Worm (Caenorhabditis elegans) whole organism, midembryonic: Measurements from ENCODE around the gene praf-3.

Experiments
- T22C8.4 ChIP-seq: fragments of 200-800 bp; sonication (Bioruptor generic); IDR thresholded peaks from 2 replicates; pipeline ENCODE4 v1.3.6; 2022; ENCODE audit warnings: missing genetic modification characterization, missing compliant biosample characterization
- cog-1 ChIP-seq: sonication (generic microtip); optimal IDR thresholded peaks from 2 replicates; lab custom pipeline; 2016; ENCODE audit warnings: missing genetic modification characterization, missing compliant biosample characterization
- flt-1 ChIP-seq: fragments of 200-800 bp; sonication (Bioruptor generic); IDR thresholded peaks from 2 replicates; pipeline ENCODE4 v1.3.6; 2022; ENCODE audit warnings: missing genetic modification characterization, missing compliant biosample characterization
- klf-2 ChIP-seq: fragments of 200-800 bp; sonication (Bioruptor generic); conservative IDR thresholded peaks from 2 replicates; pipeline ENCODE4 v1.3.6; 2022; ENCODE audit warnings: missing genetic modification reagents, missing genetic modification characterization, missing compliant biosample characterization
- med-1 ChIP-seq: sonication (generic microtip); optimal IDR thresholded peaks from 2 replicates; lab custom pipeline; 2017; ENCODE audit warnings: missing genetic modification characterization, mild to moderate bottlenecking, missing compliant biosample characterization, antibody characterized with exemption, missing genetic modification reagents; ENCODE audit not compliant: insufficient read depth
- ref-1 ChIP-seq: fragments of 200-800 bp; sonication (Bioruptor generic); conservative IDR thresholded peaks from 2 replicates; pipeline ENCODE4 v1.3.6; 2022; ENCODE audit warnings: missing genetic modification reagents, missing genetic modification characterization, missing compliant biosample characterization
- tab-1 ChIP-seq: fragments of 200-800 bp; sonication (Bioruptor generic); IDR thresholded peaks from 2 replicates; pipeline ENCODE4 v1.3.6; 2022; ENCODE audit warnings: missing genetic modification characterization, missing compliant biosample characterization
- ztf-23 ChIP-seq: fragments of 200-800 bp; sonication (Bioruptor generic); IDR thresholded peaks from 2 replicates; pipeline ENCODE4 v1.3.6; 2022; ENCODE audit warnings: missing genetic modification reagents, missing genetic modification characterization, missing compliant biosample characterization
- ztf-29 ChIP-seq: fragments of 200-800 bp; sonication (Bioruptor generic); IDR thresholded peaks from 2 replicates; pipeline ENCODE4 v1.3.6; 2022; ENCODE audit warnings: missing genetic modification reagents, missing genetic modification characterization, missing compliant biosample characterization

DNA sequence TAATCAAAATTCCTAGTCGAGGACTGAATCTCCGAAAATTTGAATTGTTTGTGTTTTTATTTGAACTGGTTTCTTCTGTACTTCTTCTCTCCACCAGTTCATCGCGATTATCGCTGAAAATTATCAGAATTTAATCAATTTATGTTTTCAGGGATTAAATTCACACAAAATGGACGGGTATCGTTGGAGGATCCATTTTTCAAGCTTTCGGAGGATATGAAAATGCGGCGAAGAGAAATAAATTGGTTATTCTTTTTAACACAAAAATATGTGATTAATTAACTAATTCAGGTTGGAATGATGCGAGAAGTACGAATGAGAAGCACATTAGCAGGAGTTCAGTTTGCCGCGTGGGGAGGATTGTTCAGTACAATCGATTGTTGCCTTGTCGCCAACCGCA lies 16.6 kb downstream of the praf-3 start, which contains the start of gene timm-17B.2:
- TF ChIP-seq ztf-29 (no peak), tab-1 (GFP tag; lab: Robert Waterston, UW) (no peak), T22C8.4 (GFP tag; lab: Robert Waterston, UW) (no peak), klf-2 (GFP tag; lab: Robert Waterston, UW) (no peak), ztf-23 (GFP tag; lab: Robert Waterston, UW) (no peak), cog-1 (tag; lab: Kevin White, UChicago) (no peak), flt-1 (GFP tag; lab: Robert Waterston, UW) (no peak), med-1 (GFP tag; lab: Kevin White, UChicago) (no peak), ref-1 (GFP tag; lab: Robert Waterston, UW) (no peak)
